Worm (Caenorhabditis elegans) whole organism, young adult: ENCODE results near the gene C27F2.7.

Source experiments
- C17E4.6 ChIP-seq: fragments of 200-800 bp; sonication (Bioruptor generic); IDR thresholded peaks from 2 replicates; pipeline ENCODE4 v1.3.6; 2022; ENCODE audit warnings: missing genetic modification reagents, missing genetic modification characterization, missing compliant biosample characterization
- Y95B8A.8 ChIP-seq: fragments of 200-800 bp; sonication (Bioruptor generic); IDR thresholded peaks from 2 replicates; pipeline ENCODE4 v1.3.6; 2022; ENCODE audit warnings: missing genetic modification reagents, missing genetic modification characterization, missing compliant biosample characterization

- no peak for TF ChIP-seq C17E4.6 (GFP tag; lab: Robert Waterston, UW)
- no peak for TF ChIP-seq Y95B8A.8
Observed at ce11 chrIII:4961281-4961680, 23.0 kb downstream of the C27F2.7 start.
